ENCODE assay signal across 2 worm cellular contexts in the genomic region with DNA sequence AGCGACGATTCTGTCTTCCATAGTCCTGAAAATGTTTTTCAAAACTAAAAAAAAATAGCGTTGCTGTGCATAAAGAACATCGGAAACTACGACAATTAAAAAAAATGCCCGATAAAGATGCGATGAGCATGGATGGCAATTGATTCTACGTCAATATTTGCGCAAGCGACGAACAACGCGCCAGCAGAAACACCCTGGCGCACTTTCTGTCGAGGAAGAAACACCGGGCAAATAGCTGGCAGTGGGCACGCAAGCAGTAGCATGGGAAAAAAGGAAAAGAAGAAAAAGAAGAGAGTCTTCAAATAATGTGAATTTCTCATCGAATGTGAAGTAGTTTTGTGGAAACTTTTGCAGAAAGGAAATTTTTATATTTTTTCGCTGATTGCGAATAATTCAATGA.
TF ChIP-seq lines count a peak whose summit lies in the region.

A gene (minus strand): TSS at position 27 of the 400 bp plus-strand sequence.

TF ChIP-seq in whole organism, L1 larva, 84 proteins besides CTCF, POLR2A, EP300 and RAD21 (continued from another document):
- TF ChIP-seq snpc-4 (tag; optimal IDR thresholded peaks at IDR 0.05; lab: Kevin White, UChicago) (peak; percentile 86), nhr-11 (tag; optimal IDR thresholded peaks at IDR 0.05; lab: Kevin White, UChicago) (peak; percentile 72), ceh-8 (GFP tag; optimal IDR thresholded peaks at IDR 0.05; lab: Kevin White, UChicago) (peak; percentile 81), grh-1 (GFP tag; IDR thresholded peaks at IDR 0.05; lab: Robert Waterston, UW) (peak; percentile 80), aly-2 (tag; optimal IDR thresholded peaks at IDR 0.05; lab: Kevin White, UChicago) (peak; percentile 76), nhr-12 (tag; optimal IDR thresholded peaks at IDR 0.05; lab: Kevin White, UChicago) (peak; percentile 2), egl-27 (tag; optimal IDR thresholded peaks at IDR 0.05; lab: Kevin White, UChicago) (peak in 1 of 2 experiments; percentile 52), lsy-2 (tag; optimal IDR thresholded peaks at IDR 0.05; lab: Kevin White, UChicago) (peak; percentile 89 to 91), lin-14 (GFP tag; optimal IDR thresholded peaks at IDR 0.05; lab: Kevin White, UChicago) (peak; percentile 94), mef-2 (tag; optimal IDR thresholded peaks at IDR 0.05; lab: Kevin White, UChicago) (peak; percentile 33), irx-1 (tag; optimal IDR thresholded peaks at IDR 0.05; lab: Kevin White, UChicago) (peak; percentile 92), isw-1 (GFP tag; IDR thresholded peaks at IDR 0.05; lab: Robert Waterston, UW) (peak; percentile 82), sup-37 (GFP tag; optimal IDR thresholded peaks at IDR 0.05; lab: Kevin White, UChicago) (peak; percentile 68), ceh-82 (tag; optimal IDR thresholded peaks at IDR 0.05; lab: Kevin White, UChicago) (peak; percentile 82 to 95 (median 93)), tlp-1 (tag; optimal IDR thresholded peaks at IDR 0.05; lab: Kevin White, UChicago) (no peak), fkh-10 (GFP tag; optimal IDR thresholded peaks at IDR 0.05; lab: Kevin White, UChicago) (peak; percentile 92), efl-3 (GFP tag; optimal IDR thresholded peaks at IDR 0.05; lab: Kevin White, UChicago) (peak; percentile 52), Y116A8C.19 (tag; optimal IDR thresholded peaks at IDR 0.05; lab: Kevin White, UChicago; ENCODE audit: borderline replicate concordance) (no peak), zip-4 (GFP tag; optimal IDR thresholded peaks at IDR 0.05; lab: Kevin White, UChicago) (peak; percentile 77), unc-130 (tag; optimal IDR thresholded peaks at IDR 0.05; lab: Kevin White, UChicago) (peak; percentile 56), aha-1 (tag; optimal IDR thresholded peaks at IDR 0.05; lab: Kevin White, UChicago) (peak; percentile 64), lir-3 (tag; optimal IDR thresholded peaks at IDR 0.05; lab: Kevin White, UChicago; ENCODE audit: poor library complexity) (peak; percentile 56), unc-86 (tag; optimal IDR thresholded peaks at IDR 0.05; lab: Kevin White, UChicago) (peak; percentile 95), ceh-63 (GFP tag; optimal IDR thresholded peaks at IDR 0.05; lab: Kevin White, UChicago) (no peak), sptf-1 (tag; optimal IDR thresholded peaks at IDR 0.05; lab: Kevin White, UChicago) (no peak), efl-1 (optimal IDR thresholded peaks at IDR 0.05; lab: Kevin White, UChicago) (peak; percentile 71 to 79), efl-1 (GFP tag; optimal IDR thresholded peaks at IDR 0.05 in 1 of 2; lab: Kevin White, UChicago) (peak; percentile 70 to 98)

TF ChIP-seq in whole organism, young adult, 124 proteins besides CTCF, POLR2A, EP300 and RAD21 (continued from another document):
- TF ChIP-seq cebp-1 (GFP tag; IDR thresholded peaks at IDR 0.05; lab: Robert Waterston, UW): no peak
- peak; percentile 90 for TF ChIP-seq cebp-1 (tag; optimal IDR thresholded peaks at IDR 0.05; lab: Kevin White, UChicago)
- TF ChIP-seq B0035.1 (tag; optimal IDR thresholded peaks at IDR 0.05; lab: Kevin White, UChicago): no peak
- no peak for TF ChIP-seq ztf-6 (GFP tag; IDR thresholded peaks at IDR 0.05; lab: Robert Waterston, UW)
- peak; percentile 85 for TF ChIP-seq ztf-26 (tag; optimal IDR thresholded peaks at IDR 0.05; lab: Kevin White, UChicago)
- no peak for TF ChIP-seq tbx-9 (tag; optimal IDR thresholded peaks at IDR 0.05; lab: Kevin White, UChicago; ENCODE audit: borderline replicate concordance)
- no peak for TF ChIP-seq nfya-2 (GFP tag; IDR thresholded peaks at IDR 0.05; lab: Robert Waterston, UW)
- TF ChIP-seq tbp1 (GFP tag; optimal IDR thresholded peaks at IDR 0.05; lab: Kevin White, UChicago): no peak
- TF ChIP-seq madf-8 (GFP tag; conservative IDR thresholded peaks at IDR 0.05; lab: Robert Waterston, UW): no peak
- peak; percentile 79 for TF ChIP-seq somi-1 (GFP tag; optimal IDR thresholded peaks at IDR 0.05; lab: Kevin White, UChicago)
- TF ChIP-seq rpc-1 (optimal IDR thresholded peaks at IDR 0.05; lab: Kevin White, UChicago): no peak
- no peak for TF ChIP-seq rpc-1 (tag; optimal IDR thresholded peaks at IDR 0.05; lab: Kevin White, UChicago)
- no peak; the same call in 1 of the 2 replicates for TF ChIP-seq B0336.3 (GFP tag; IDR thresholded peaks at IDR 0.05; lab: Robert Waterston, UW)
- TF ChIP-seq Y95B8A.8 (GFP tag; IDR thresholded peaks at IDR 0.05; lab: Robert Waterston, UW): no peak
- no peak for TF ChIP-seq nhr-179 (tag; optimal IDR thresholded peaks at IDR 0.05; lab: Kevin White, UChicago)
- no peak for TF ChIP-seq F57C9.4 (tag; optimal IDR thresholded peaks at IDR 0.05; lab: Kevin White, UChicago)
- no peak for TF ChIP-seq nfyb-1 (GFP tag; IDR thresholded peaks at IDR 0.05; lab: Robert Waterston, UW)
- no peak for TF ChIP-seq sdz-38 (tag; optimal IDR thresholded peaks at IDR 0.05; lab: Kevin White, UChicago)
- 0 out of 2 replicates have a peak, but pooled peaks have one; percentile 24 for TF ChIP-seq egrh-3 (GFP tag; IDR thresholded peaks at IDR 0.05; lab: Robert Waterston, UW)
- no peak; the same call in 1 of the 2 replicates for TF ChIP-seq ekl-4 (GFP tag; IDR thresholded peaks at IDR 0.05; lab: Robert Waterston, UW)
- TF ChIP-seq hsf-1 (GFP tag; IDR thresholded peaks at IDR 0.05; lab: Robert Waterston, UW): no peak
- no peak for TF ChIP-seq unc-62 (GFP tag; optimal IDR thresholded peaks at IDR 0.05; lab: Kevin White, UChicago)
- TF ChIP-seq K12H6.12 (tag; optimal IDR thresholded peaks at IDR 0.05; lab: Kevin White, UChicago): peak; percentile 74
- no peak for TF ChIP-seq hmg-20 (GFP tag; IDR thresholded peaks at IDR 0.05; lab: Robert Waterston, UW)
- peak; percentile 94 for TF ChIP-seq K11D2.4 (GFP tag; IDR thresholded peaks at IDR 0.05; lab: Robert Waterston, UW)
- TF ChIP-seq zfh-2 (GFP tag; conservative IDR thresholded peaks at IDR 0.05; lab: Robert Waterston, UW): no peak; the same call in none of the 2 replicates
- peak; percentile 63 for TF ChIP-seq ets-4 (GFP tag; optimal IDR thresholded peaks at IDR 0.05; lab: Kevin White, UChicago)
- TF ChIP-seq nhr-27 (tag; optimal IDR thresholded peaks at IDR 0.05; lab: Kevin White, UChicago): peak; percentile 2
- peak; percentile 22 for TF ChIP-seq F23B12.7 (tag; optimal IDR thresholded peaks at IDR 0.05; lab: Kevin White, UChicago; ENCODE audit: insufficient read depth)
- peak; percentile 71; the same call in 1 of the 2 replicates for TF ChIP-seq egl-44 (GFP tag; IDR thresholded peaks at IDR 0.05; lab: Robert Waterston, UW)
- TF ChIP-seq unc-130 (GFP tag; optimal IDR thresholded peaks at IDR 0.05; lab: Kevin White, UChicago): no peak
- TF ChIP-seq F22D6.2 (tag; optimal IDR thresholded peaks at IDR 0.05; lab: Kevin White, UChicago): peak; percentile 69
- no peak for TF ChIP-seq athp-1 (tag; optimal IDR thresholded peaks at IDR 0.05; lab: Kevin White, UChicago)
- TF ChIP-seq B0261.1 (tag; optimal IDR thresholded peaks at IDR 0.05; lab: Kevin White, UChicago): peak; percentile 2
